Worm (Caenorhabditis elegans) whole organism, L1 larva: ENCODE data around the gene CD4.11.

Source experiments
- alr-1 ChIP-seq: fragments of 200-800 bp; sonication (Bioruptor generic); optimal IDR thresholded peaks from 2 replicates; lab custom pipeline; 2018; ENCODE audit warnings: borderline replicate concordance, mild to moderate bottlenecking, missing genetic modification characterization, missing compliant biosample characterization
- dpl-1 ChIP-seq, 3 experiments: fragments of 150-350 bp in 2 of 3; sonication (generic microtip) in 1 of 3; optimal IDR thresholded peaks; 2 replicates each; lab custom pipeline; 2014 to 2017; ENCODE audit warnings: missing biosample characterization in 3 of 3, missing genetic modification characterization in 3 of 3, missing genetic modification reagents in 3 of 3
- egl-27 ChIP-seq, 2 experiments: fragments of 150-350 bp in 1 of 2; sonication (generic microtip); optimal IDR thresholded peaks; 3 replicates each; lab custom pipeline; 2017 to 2018; ENCODE audit warnings: missing biosample characterization in 2 of 2, missing genetic modification characterization in 2 of 2, missing genetic modification reagents in 2 of 2
- lin-13 ChIP-seq: fragments of 150-350 bp; optimal IDR thresholded peaks from 2 replicates; lab custom pipeline; 2014; ENCODE audit warnings: missing biosample characterization, missing genetic modification reagents, missing genetic modification characterization
- nhr-11 ChIP-seq: fragments of 150-350 bp; optimal IDR thresholded peaks from 2 replicates; lab custom pipeline; 2014; ENCODE audit warnings: missing biosample characterization, missing genetic modification characterization
- nhr-12 ChIP-seq: sonication (generic microtip); optimal IDR thresholded peaks from 2 replicates; lab custom pipeline; 2017; ENCODE audit warnings: missing biosample characterization, missing genetic modification characterization
- nhr-19 ChIP-seq: fragments of 200-800 bp; sonication (Bioruptor generic); conservative IDR thresholded peaks from 2 replicates; pipeline ENCODE4 v1.3.6; 2022; ENCODE audit warnings: missing genetic modification characterization, missing compliant biosample characterization
- nhr-237 ChIP-seq: fragments of 150-350 bp; optimal IDR thresholded peaks from 2 replicates; lab custom pipeline; 2014; ENCODE audit warnings: missing biosample characterization, missing genetic modification characterization
- nhr-77 ChIP-seq: fragments of 150-350 bp; optimal IDR thresholded peaks from 2 replicates; lab custom pipeline; 2014; ENCODE audit warnings: missing biosample characterization, missing genetic modification characterization
- sox-4 ChIP-seq: sonication (generic microtip); optimal IDR thresholded peaks from 2 replicates; lab custom pipeline; 2016; ENCODE audit warnings: missing genetic modification characterization, missing compliant biosample characterization
- zag-1 ChIP-seq: fragments of 150-350 bp; optimal IDR thresholded peaks from 2 replicates; lab custom pipeline; 2014; ENCODE audit warnings: missing biosample characterization, missing genetic modification characterization
- ztf-4 ChIP-seq: fragments of 150-350 bp; optimal IDR thresholded peaks from 2 replicates; lab custom pipeline; 2014; ENCODE audit warnings: missing biosample characterization, missing genetic modification characterization

- TF ChIP-seq nhr-11 (tag; lab: Kevin White, UChicago): no peak
- TF ChIP-seq alr-1 (tag; lab: Kevin White, UChicago): no peak
- no peak for TF ChIP-seq nhr-19 (GFP tag; lab: Robert Waterston, UW)
- no peak for TF ChIP-seq egl-27 (tag; optimal IDR thresholded peaks at IDR 0.05; lab: Kevin White, UChicago)
- no peak for TF ChIP-seq ztf-4 (tag; lab: Kevin White, UChicago)
- no peak for TF ChIP-seq dpl-1 (GFP tag; optimal IDR thresholded peaks at IDR 0.05; lab: Kevin White, UChicago)
- TF ChIP-seq lin-13 (GFP tag; lab: Kevin White, UChicago): no peak
- no peak for TF ChIP-seq zag-1 (tag; lab: Kevin White, UChicago)
- TF ChIP-seq nhr-12 (tag; lab: Kevin White, UChicago): no peak
- TF ChIP-seq sox-4 (tag; lab: Kevin White, UChicago): no peak
- no peak for TF ChIP-seq nhr-237
- TF ChIP-seq nhr-77 (tag; lab: Kevin White, UChicago): no peak
Observed at ce11 chrV:5621390-5621789, 36.5 kb downstream of the CD4.11 start, which contains the start of gene M03E7.1.
